Worm (Caenorhabditis elegans) whole organism, mixed stage, embryonic: ENCODE measurements around the gene clec-51.

Experiments
- M03D4.4 ChIP-seq: sonication (generic microtip); optimal IDR thresholded peaks from 2 replicates; lab custom pipeline; 2017; ENCODE audit warnings: mild to moderate bottlenecking, missing genetic modification characterization, missing compliant biosample characterization
- bed-3 ChIP-seq: fragments of 200-800 bp; sonication (Bioruptor generic); optimal IDR thresholded peaks from 3 replicates; lab custom pipeline; 2018; ENCODE audit warnings: mild to moderate bottlenecking, missing genetic modification characterization, moderate library complexity, missing compliant biosample characterization
- blmp-1 ChIP-seq: fragments of 150-350 bp; optimal IDR thresholded peaks from 2 replicates; lab custom pipeline; 2014; ENCODE audit warnings: missing biosample characterization, missing genetic modification characterization
- ceh-39 ChIP-seq: fragments of 150-350 bp; optimal IDR thresholded peaks from 2 replicates; lab custom pipeline; 2014; ENCODE audit warnings: missing biosample characterization, missing genetic modification characterization
- ceh-43 ChIP-seq: fragments of 200-800 bp; sonication (Bioruptor generic); optimal IDR thresholded peaks from 2 replicates; lab custom pipeline; 2018; ENCODE audit warnings: mild to moderate bottlenecking, missing genetic modification characterization, moderate library complexity, missing compliant biosample characterization
- ceh-83 ChIP-seq: fragments of 200-800 bp; sonication (Bioruptor generic); optimal IDR thresholded peaks from 2 replicates; lab custom pipeline; 2018; ENCODE audit warnings: mild to moderate bottlenecking, missing genetic modification characterization, missing compliant biosample characterization
- ces-1 ChIP-seq: fragments of 150-350 bp; optimal IDR thresholded peaks from 2 replicates; lab custom pipeline; 2014; ENCODE audit warnings: missing biosample characterization, missing genetic modification reagents, missing genetic modification characterization
- cnd-1 ChIP-seq: fragments of 200-800 bp; sonication (Bioruptor generic); optimal IDR thresholded peaks from 2 replicates; lab custom pipeline; 2018; ENCODE audit warnings: mild to moderate bottlenecking, missing genetic modification characterization, missing compliant biosample characterization
- drap-1 ChIP-seq: fragments of 200-800 bp; sonication (Bioruptor generic); optimal IDR thresholded peaks from 3 replicates; lab custom pipeline; 2018; ENCODE audit warnings: mild to moderate bottlenecking, missing genetic modification characterization, missing compliant biosample characterization
- elt-1 ChIP-seq: sonication (generic microtip); optimal IDR thresholded peaks from 2 replicates; lab custom pipeline; 2017; ENCODE audit warnings: missing genetic modification characterization, mild to moderate bottlenecking, missing compliant biosample characterization, antibody characterized with exemption, moderate library complexity, borderline replicate concordance; ENCODE audit not compliant: insufficient read depth
- elt-3 ChIP-seq: fragments of 150-350 bp; optimal IDR thresholded peaks from 2 replicates; lab custom pipeline; 2014; ENCODE audit warnings: missing biosample characterization, missing genetic modification characterization
- flh-1 ChIP-seq: fragments of 200-800 bp; sonication (Bioruptor generic); optimal IDR thresholded peaks from 2 replicates; lab custom pipeline; 2018; ENCODE audit warnings: mild to moderate bottlenecking, missing genetic modification characterization, moderate library complexity, missing compliant biosample characterization
- ham-2 ChIP-seq: fragments of 200-800 bp; sonication (Bioruptor generic); optimal IDR thresholded peaks from 2 replicates; lab custom pipeline; 2018; ENCODE audit warnings: mild to moderate bottlenecking, missing genetic modification characterization, missing compliant biosample characterization
- hlh-1 ChIP-seq: fragments of 150-350 bp; optimal IDR thresholded peaks from 2 replicates; lab custom pipeline; 2014; ENCODE audit warnings: missing biosample characterization, missing genetic modification reagents, missing genetic modification characterization
- lin-13 ChIP-seq: fragments of 150-350 bp; optimal IDR thresholded peaks from 2 replicates; lab custom pipeline; 2014; ENCODE audit warnings: missing biosample characterization, missing genetic modification characterization
- lin-32 ChIP-seq: fragments of 200-800 bp; sonication (Bioruptor generic); optimal IDR thresholded peaks from 2 replicates; lab custom pipeline; 2018; ENCODE audit warnings: mild to moderate bottlenecking, missing genetic modification characterization, missing compliant biosample characterization
- lsy-2 ChIP-seq: fragments of 150-350 bp; optimal IDR thresholded peaks from 2 replicates; lab custom pipeline; 2014; ENCODE audit warnings: missing biosample characterization, missing genetic modification characterization
- mab-5 ChIP-seq: fragments of 150-350 bp; optimal IDR thresholded peaks from 2 replicates; lab custom pipeline; 2014; ENCODE audit warnings: missing biosample characterization, missing genetic modification characterization
- mep-1 ChIP-seq: fragments of 150-350 bp; optimal IDR thresholded peaks from 2 replicates; lab custom pipeline; 2017; ENCODE audit warnings: missing biosample characterization, missing genetic modification reagents, missing genetic modification characterization, inconsistent platforms
- mls-2 ChIP-seq: sonication (generic microtip); optimal IDR thresholded peaks from 2 replicates; lab custom pipeline; 2016; ENCODE audit warnings: mild to moderate bottlenecking, missing genetic modification characterization, moderate library complexity, missing compliant biosample characterization
- nhr-12 ChIP-seq: fragments of 150-350 bp; optimal IDR thresholded peaks from 2 replicates; lab custom pipeline; 2014; ENCODE audit warnings: missing biosample characterization, missing genetic modification characterization
- nhr-2 ChIP-seq: fragments of 150-350 bp; optimal IDR thresholded peaks from 2 replicates; lab custom pipeline; 2014; ENCODE audit warnings: missing biosample characterization, missing genetic modification characterization
- nhr-237 ChIP-seq: fragments of 150-350 bp; optimal IDR thresholded peaks from 2 replicates; lab custom pipeline; 2014; ENCODE audit warnings: missing biosample characterization, missing genetic modification characterization
- nhr-28 ChIP-seq: fragments of 150-350 bp; optimal IDR thresholded peaks from 2 replicates; lab custom pipeline; 2014; ENCODE audit warnings: missing biosample characterization, missing genetic modification characterization
- nhr-76 ChIP-seq: sonication (generic microtip); optimal IDR thresholded peaks from 2 replicates; lab custom pipeline; 2017; ENCODE audit warnings: missing biosample characterization, missing genetic modification characterization
- pha-4 ChIP-seq: fragments of 150-350 bp; optimal IDR thresholded peaks from 2 replicates; lab custom pipeline; 2018; ENCODE audit warnings: missing biosample characterization, missing genetic modification reagents, missing genetic modification characterization
- sem-2 ChIP-seq: fragments of 200-800 bp; sonication (Bioruptor generic); optimal IDR thresholded peaks from 2 replicates; lab custom pipeline; 2018; ENCODE audit warnings: mild to moderate bottlenecking, missing genetic modification characterization, missing compliant biosample characterization
- snpc-4 ChIP-seq: fragments of 150-350 bp; optimal IDR thresholded peaks from 2 replicates; lab custom pipeline; 2014; ENCODE audit warnings: missing biosample characterization, missing genetic modification characterization
- sptf-1 ChIP-seq: sonication (generic microtip); optimal IDR thresholded peaks from 2 replicates; lab custom pipeline; 2017; ENCODE audit warnings: mild to moderate bottlenecking, missing genetic modification characterization, moderate library complexity, missing compliant biosample characterization
- tbx-8 ChIP-seq: fragments of 200-800 bp; sonication (Bioruptor generic); optimal IDR thresholded peaks from 2 replicates; lab custom pipeline; 2018; ENCODE audit warnings: mild to moderate bottlenecking, missing genetic modification characterization, moderate library complexity, missing compliant biosample characterization
- unc-120 ChIP-seq: sonication (generic microtip); optimal IDR thresholded peaks from 2 replicates; lab custom pipeline; 2017; ENCODE audit warnings: missing genetic modification characterization, missing compliant biosample characterization; ENCODE audit not compliant: poor library complexity, severe bottlenecking
- unc-39 ChIP-seq: fragments of 150-350 bp; optimal IDR thresholded peaks from 2 replicates; lab custom pipeline; 2014; ENCODE audit warnings: missing biosample characterization, missing genetic modification characterization
- unc-62 ChIP-seq: fragments of 150-350 bp; optimal IDR thresholded peaks from 2 replicates; lab custom pipeline; 2014; ENCODE audit warnings: missing biosample characterization, missing genetic modification reagents, missing genetic modification characterization
- zip-8 ChIP-seq: fragments of 150-350 bp; optimal IDR thresholded peaks from 2 replicates; lab custom pipeline; 2014; ENCODE audit warnings: missing biosample characterization, missing genetic modification characterization
- ztf-11 ChIP-seq: fragments of 150-350 bp; optimal IDR thresholded peaks from 2 replicates; lab custom pipeline; 2014; ENCODE audit warnings: missing biosample characterization, missing genetic modification characterization

The clec-51 gene

ce11 chrIV:8142735-8143550, 20.7 kb downstream of the clec-51 start, which contains the start of gene pmk-2:
Gene pmk-2, plus strand, starts transcription at chrIV:8143500.
- no peak for TF ChIP-seq ceh-83
- no peak for TF ChIP-seq mab-5
- TF ChIP-seq nhr-12 (tag; lab: Kevin White, UChicago) = no peak
- TF ChIP-seq lin-32 (GFP tag; lab: Kevin White, UChicago) = no peak
- no peak for TF ChIP-seq nhr-76 (tag; lab: Kevin White, UChicago)
- peak; percentile 69 for TF ChIP-seq ces-1 (GFP tag; lab: Kevin White, UChicago)
- TF ChIP-seq nhr-237 = no peak
- TF ChIP-seq, all 35 proteins: peak for 1

ce11 chrIV:8138984-8139383, 24.6 kb downstream of the clec-51 start, which contains the start of gene pmk-3:
Gene pmk-3, plus strand, starts transcription at chrIV:8139219.
- no peak for TF ChIP-seq M03D4.4 (tag; lab: Kevin White, UChicago)
- TF ChIP-seq nhr-12 (tag; lab: Kevin White, UChicago) = no peak
- no peak for TF ChIP-seq lsy-2 (tag; lab: Kevin White, UChicago)
- no peak for TF ChIP-seq ztf-11 (tag; lab: Kevin White, UChicago)
- no peak for TF ChIP-seq pha-4
- no peak for TF ChIP-seq mls-2
- TF ChIP-seq ces-1 (GFP tag; lab: Kevin White, UChicago) = no peak
- TF ChIP-seq drap-1 = no peak

- TF ChIP-seq pha-4 (no peak), mab-5 (no peak), zip-8 (tag; lab: Kevin White, UChicago) (no peak), snpc-4 (tag; lab: Kevin White, UChicago) (no peak), unc-39 (tag; lab: Kevin White, UChicago) (no peak), ham-2 (GFP tag; lab: Kevin White, UChicago) (no peak), nhr-2 (no peak)
These were observed 27.1 kb downstream of the clec-51 start for ce11 chrIV:8136548-8136947.

- TF ChIP-seq lin-13 (peak; percentile 18), unc-39 (tag; lab: Kevin White, UChicago) (no peak), nhr-28 (tag; lab: Kevin White, UChicago) (no peak), elt-1 (tag; lab: Kevin White, UChicago) (no peak), unc-62 (peak; percentile 38), nhr-237 (no peak), ztf-11 (tag; lab: Kevin White, UChicago) (no peak), nhr-2 (no peak), ceh-39 (tag; lab: Kevin White, UChicago) (peak; percentile 37), pha-4 (peak; percentile 73), flh-1 (GFP tag; lab: Kevin White, UChicago) (no peak), blmp-1 (tag; lab: Kevin White, UChicago) (no peak), mls-2 (no peak), lin-32 (GFP tag; lab: Kevin White, UChicago) (no peak), sem-2 (GFP tag; lab: Kevin White, UChicago) (no peak), zip-8 (tag; lab: Kevin White, UChicago) (no peak), snpc-4 (tag; lab: Kevin White, UChicago) (no peak), nhr-12 (tag; lab: Kevin White, UChicago) (no peak), ces-1 (GFP tag; lab: Kevin White, UChicago) (peak; percentile 11), hlh-1 (tag; lab: Kevin White, UChicago) (peak; percentile 47), mab-5 (no peak), cnd-1 (tag; lab: Kevin White, UChicago) (peak; percentile 28), drap-1 (no peak), ham-2 (GFP tag; lab: Kevin White, UChicago) (no peak), elt-3 (tag; lab: Kevin White, UChicago) (no peak), ceh-83 (no peak), unc-120 (tag; lab: Kevin White, UChicago) (peak; percentile 42), sptf-1 (tag; lab: Kevin White, UChicago) (no peak), bed-3 (GFP tag; lab: Kevin White, UChicago) (no peak), M03D4.4 (tag; lab: Kevin White, UChicago) (no peak), lsy-2 (tag; lab: Kevin White, UChicago) (peak; percentile 42), nhr-76 (tag; lab: Kevin White, UChicago) (no peak), mep-1 (peak; percentile 77), tbx-8 (GFP tag; lab: Kevin White, UChicago) (no peak), ceh-43 (GFP tag; lab: Kevin White, UChicago) (no peak)
- TF ChIP-seq, all 35 proteins: peak for 10
These were observed 27.5 kb downstream of the clec-51 start, which contains the start of the genes isp-1 and islo-1 for ce11 chrIV:8136005-8136512. Gene isp-1, minus strand, starts transcription at chrIV:8136055. Gene islo-1, plus strand, starts transcription at chrIV:8136389.
